Worm (Caenorhabditis elegans) whole organism, late embryonic: ENCODE measurements around the gene pals-31.

Source experiments
- T23F11.4 ChIP-seq: fragments of 200-800 bp; sonication (Bioruptor generic); optimal IDR thresholded peaks from 2 replicates; lab custom pipeline; 2018; ENCODE audit warnings: mild to moderate bottlenecking, missing genetic modification characterization, missing compliant biosample characterization
- ahr-1 ChIP-seq: sonication (generic microtip); optimal IDR thresholded peaks from 2 replicates; lab custom pipeline; 2016; ENCODE audit warnings: missing genetic modification characterization, missing compliant biosample characterization
- ceh-18 ChIP-seq: sonication (generic microtip); optimal IDR thresholded peaks from 2 replicates; lab custom pipeline; 2016; ENCODE audit warnings: missing genetic modification characterization, missing compliant biosample characterization
- ceh-2 ChIP-seq: sonication (generic microtip); optimal IDR thresholded peaks from 2 replicates; lab custom pipeline; 2016; ENCODE audit warnings: missing genotype, missing genetic modification characterization, missing compliant biosample characterization
- ceh-22 ChIP-seq: sonication (generic microtip); optimal IDR thresholded peaks from 2 replicates; lab custom pipeline; 2017; ENCODE audit warnings: missing biosample characterization, missing genetic modification characterization
- ceh-34 ChIP-seq: sonication (generic microtip); optimal IDR thresholded peaks from 2 replicates; lab custom pipeline; 2016; ENCODE audit warnings: mild to moderate bottlenecking, missing genetic modification characterization, missing compliant biosample characterization
- ceh-45 ChIP-seq: fragments of 200-800 bp; sonication (Bioruptor generic); IDR thresholded peaks from 2 replicates; pipeline ENCODE4 v1.3.6; 2022; ENCODE audit warnings: missing genetic modification reagents, missing genetic modification characterization, missing compliant biosample characterization
- ceh-48 ChIP-seq: sonication (generic microtip); optimal IDR thresholded peaks from 2 replicates; lab custom pipeline; 2016; ENCODE audit warnings: missing genetic modification characterization, inconsistent platforms, missing compliant biosample characterization
- che-1 ChIP-seq: sonication (generic microtip); optimal IDR thresholded peaks from 2 replicates; lab custom pipeline; 2016; ENCODE audit warnings: mild to moderate bottlenecking, missing genetic modification characterization, missing compliant biosample characterization
- elt-4 ChIP-seq: sonication (generic microtip); optimal IDR thresholded peaks from 2 replicates; lab custom pipeline; 2016; ENCODE audit warnings: missing genetic modification characterization, missing compliant biosample characterization
- eyg-1 ChIP-seq: sonication (generic microtip); optimal IDR thresholded peaks from 2 replicates; lab custom pipeline; 2016; ENCODE audit warnings: missing genotype, missing genetic modification characterization, missing compliant biosample characterization
- fax-1 ChIP-seq: sonication (generic microtip); optimal IDR thresholded peaks from 2 replicates; lab custom pipeline; 2016; ENCODE audit warnings: missing genotype, missing genetic modification characterization, missing compliant biosample characterization
- fkh-10 ChIP-seq: fragments of 150-350 bp; optimal IDR thresholded peaks from 2 replicates; lab custom pipeline; 2014; ENCODE audit warnings: missing biosample characterization, missing genetic modification reagents, missing genetic modification characterization
- hlh-13 ChIP-seq: fragments of 200-800 bp; sonication (Bioruptor generic); optimal IDR thresholded peaks from 2 replicates; lab custom pipeline; 2018; ENCODE audit warnings: mild to moderate bottlenecking, missing genetic modification characterization, missing compliant biosample characterization
- hlh-30 ChIP-seq: sonication (generic microtip); optimal IDR thresholded peaks from 2 replicates; lab custom pipeline; 2017; ENCODE audit warnings: antibody characterized with exemption, missing genetic modification characterization, missing compliant biosample characterization; ENCODE audit not compliant: insufficient read depth
- mec-3 ChIP-seq: sonication (generic microtip); optimal IDR thresholded peaks from 2 replicates; lab custom pipeline; 2016; ENCODE audit warnings: borderline replicate concordance, missing genetic modification characterization, missing compliant biosample characterization
- pag-3 ChIP-seq: sonication (generic microtip); optimal IDR thresholded peaks from 2 replicates; lab custom pipeline; 2016; ENCODE audit warnings: missing compliant biosample characterization, missing genetic modification characterization, borderline replicate concordance
- pax-1 ChIP-seq: fragments of 150-350 bp; optimal IDR thresholded peaks from 2 replicates; lab custom pipeline; 2014; ENCODE audit warnings: missing biosample characterization, missing genetic modification characterization
- pha-2 ChIP-seq: sonication (generic microtip); optimal IDR thresholded peaks from 2 replicates; lab custom pipeline; 2017; ENCODE audit warnings: mild to moderate bottlenecking, missing genetic modification characterization, missing compliant biosample characterization
- pha-4 ChIP-seq: fragments of 150-350 bp; optimal IDR thresholded peaks from 2 replicates; lab custom pipeline; 2018; ENCODE audit warnings: missing biosample characterization, missing genetic modification reagents, missing genetic modification characterization
- rnt-1 ChIP-seq: sonication (generic microtip); optimal IDR thresholded peaks from 2 replicates; lab custom pipeline; 2016; ENCODE audit warnings: missing genetic modification characterization, missing compliant biosample characterization
- syd-9 ChIP-seq: sonication (generic microtip); optimal IDR thresholded peaks from 2 replicates; lab custom pipeline; 2016; ENCODE audit warnings: mild to moderate bottlenecking, missing genetic modification characterization, moderate library complexity, missing compliant biosample characterization
- tbx-7 ChIP-seq: sonication (generic microtip); optimal IDR thresholded peaks from 2 replicates; lab custom pipeline; 2016; ENCODE audit warnings: missing genotype, missing genetic modification characterization, missing compliant biosample characterization
- unc-3 ChIP-seq, 2 experiments: fragments of 200-800 bp in 1 of 2; sonication (Bioruptor generic) in 1 of 2; sonication (generic microtip) in 1 of 2; conservative IDR thresholded peaks in 1 of 2; optimal IDR thresholded peaks in 1 of 2; 2 replicates each; pipeline versions ENCODE4 v1.3.6 to Lab custom; 2016 to 2022; ENCODE audit warnings: missing compliant biosample characterization in 2 of 2, missing genetic modification characterization in 2 of 2, missing genetic modification reagents in 1 of 2
- unc-42 ChIP-seq: sonication (generic microtip); optimal IDR thresholded peaks from 2 replicates; lab custom pipeline; 2016; ENCODE audit warnings: missing genotype, missing genetic modification characterization, missing compliant biosample characterization
- zip-5 ChIP-seq: sonication (generic microtip); optimal IDR thresholded peaks from 2 replicates; lab custom pipeline; 2016; ENCODE audit warnings: missing genetic modification characterization, missing compliant biosample characterization
- ztf-16 ChIP-seq: sonication (generic microtip); optimal IDR thresholded peaks from 2 replicates; lab custom pipeline; 2017; ENCODE audit warnings: missing genetic modification characterization, missing compliant biosample characterization

pals-31 gene

ce11 chrV:626321-626720, 10.1 kb upstream of the pals-31 start, which contains the start of gene F48G7.7:
Gene F48G7.7 (minus strand): TSS chrV:626421.
- no peak for TF ChIP-seq pag-3 (tag; lab: Kevin White, UChicago)
- no peak for TF ChIP-seq ceh-48 (tag; lab: Kevin White, UChicago)
- no peak for TF ChIP-seq pha-2
- TF ChIP-seq pha-4 (tag; lab: Kevin White, UChicago), result no peak
- TF ChIP-seq ceh-18 (tag; lab: Kevin White, UChicago), result no peak

ce11 chrV:627585-627984, 8.8 kb upstream of the pals-31 start, which contains the start of gene F48G7.8:
Gene F48G7.8 (minus strand): TSS chrV:627685.
- no peak for TF ChIP-seq unc-42 (tag; lab: Kevin White, UChicago)

- TF ChIP-seq unc-3 (GFP tag; conservative IDR thresholded peaks at IDR 0.05; lab: Robert Waterston, UW) (no peak), unc-3 (tag; optimal IDR thresholded peaks at IDR 0.05; lab: Kevin White, UChicago) (no peak), hlh-13 (no peak), pax-1 (tag; lab: Kevin White, UChicago) (no peak), elt-4 (tag; lab: Kevin White, UChicago) (no peak)
Observed at ce11 chrV:628527-628926, 7.9 kb upstream of the pals-31 start, which contains the start of gene F48G7.9. Gene F48G7.9 (minus strand): TSS chrV:628627.

ce11 chrV:631832-632231, 4.5 kb upstream of the pals-31 start:
- no peak for TF ChIP-seq rnt-1 (tag; lab: Kevin White, UChicago)
- TF ChIP-seq ztf-16, result no peak
- TF ChIP-seq ceh-45 (GFP tag; lab: Robert Waterston, UW), result no peak
- TF ChIP-seq ceh-22 (tag; lab: Kevin White, UChicago), result no peak
- no peak for TF ChIP-seq pax-1 (tag; lab: Kevin White, UChicago)
- TF ChIP-seq tbx-7, result no peak
- TF ChIP-seq T23F11.4 (GFP tag; lab: Kevin White, UChicago), result no peak
- no peak for TF ChIP-seq mec-3 (tag; lab: Kevin White, UChicago)
- no peak for TF ChIP-seq unc-3 (GFP tag; conservative IDR thresholded peaks at IDR 0.05; lab: Robert Waterston, UW)
- no peak for TF ChIP-seq unc-3 (tag; optimal IDR thresholded peaks at IDR 0.05; lab: Kevin White, UChicago)
- no peak for TF ChIP-seq syd-9 (tag; lab: Kevin White, UChicago)
- no peak for TF ChIP-seq fkh-10 (GFP tag; lab: Kevin White, UChicago)

- TF ChIP-seq hlh-30, result no peak
- no peak for TF ChIP-seq zip-5 (tag; lab: Kevin White, UChicago)
- no peak for TF ChIP-seq pax-1 (tag; lab: Kevin White, UChicago)
- no peak for TF ChIP-seq ahr-1 (tag; lab: Kevin White, UChicago)
- no peak for TF ChIP-seq che-1 (tag; lab: Kevin White, UChicago)
- TF ChIP-seq pha-2, result no peak
- TF ChIP-seq pha-4 (tag; lab: Kevin White, UChicago), result no peak
- TF ChIP-seq ceh-34 (tag; lab: Kevin White, UChicago), result no peak
- TF ChIP-seq ceh-2 (tag; lab: Kevin White, UChicago), result no peak
- TF ChIP-seq elt-4 (tag; lab: Kevin White, UChicago), result no peak
- no peak for TF ChIP-seq fax-1 (tag; lab: Kevin White, UChicago)
- TF ChIP-seq, all 69 proteins: peak for 0
Observed at ce11 chrV:634855-635254, 1.5 kb upstream of the pals-31 start, which contains the start of gene F48G7.10. Gene F48G7.10 (minus strand): TSS chrV:634955.

- TF ChIP-seq ceh-18 (tag; lab: Kevin White, UChicago), result no peak
- TF ChIP-seq hlh-30, result peak; percentile 28
Observed at ce11 chrV:635630-636029, 751 bp upstream of the pals-31 start.

- no peak for TF ChIP-seq zip-5 (tag; lab: Kevin White, UChicago)
- no peak for TF ChIP-seq ztf-16
- no peak for TF ChIP-seq tbx-7
- no peak for TF ChIP-seq elt-4 (tag; lab: Kevin White, UChicago)
- no peak for TF ChIP-seq eyg-1 (tag; lab: Kevin White, UChicago)
- TF ChIP-seq, all 69 proteins: peak for 0
Observed at ce11 chrV:638328-638727, 1.9 kb downstream of the pals-31 start, which contains the start of gene srj-37. Gene srj-37 (plus strand): TSS chrV:638628.
